Worm (Caenorhabditis elegans) whole organism, L4 larva: ENCODE data around the gene C09E10.3.

Experiments used
- F26F4.8 ChIP-seq: fragments of 200-800 bp; sonication (Bioruptor generic); conservative IDR thresholded peaks from 2 replicates; pipeline ENCODE4 v1.3.6; 2022; ENCODE audit warnings: missing genetic modification characterization, missing compliant biosample characterization
- F49E8.2 ChIP-seq: sonication (generic microtip); optimal IDR thresholded peaks from 2 replicates; lab custom pipeline; 2016; ENCODE audit warnings: missing compliant biosample characterization, mild to moderate bottlenecking, missing genetic modification characterization, borderline replicate concordance
- R02D3.7 ChIP-seq: fragments of 150-350 bp; sonication (generic microtip); optimal IDR thresholded peaks from 3 replicates; lab custom pipeline; 2014; ENCODE audit warnings: missing biosample characterization, missing genetic modification characterization
- T26A8.4 ChIP-seq: fragments of 200-800 bp; sonication (Bioruptor generic); IDR thresholded peaks from 2 replicates; pipeline ENCODE4 v1.3.6; 2022; ENCODE audit warnings: missing genetic modification characterization, missing compliant biosample characterization
- Y48G9A.11 ChIP-seq: fragments of 200-800 bp; sonication (Bioruptor generic); IDR thresholded peaks from 2 replicates; pipeline ENCODE4 v1.3.6; 2022; ENCODE audit warnings: missing genetic modification reagents, missing genetic modification characterization, missing compliant biosample characterization
- ZK337.2 ChIP-seq: fragments of 200-800 bp; sonication (Bioruptor generic); IDR thresholded peaks from 2 replicates; pipeline ENCODE4 v1.3.6; 2022; ENCODE audit warnings: missing genetic modification reagents, missing genetic modification characterization, missing compliant biosample characterization
- aha-1 ChIP-seq: fragments of 150-350 bp; peaks from one replicate; lab custom pipeline; 2014; ENCODE audit warnings: missing biosample characterization, missing genetic modification characterization
- arid-1 ChIP-seq: fragments of 200-800 bp; sonication (Bioruptor generic); conservative IDR thresholded peaks from 2 replicates; pipeline ENCODE4 v1.3.6; 2022; ENCODE audit warnings: missing genetic modification reagents, missing genetic modification characterization, missing compliant biosample characterization
- attf-4 ChIP-seq: sonication (generic microtip); optimal IDR thresholded peaks from 3 replicates; lab custom pipeline; 2017; ENCODE audit warnings: missing biosample characterization, missing genetic modification characterization
- ceh-20 ChIP-seq: fragments of 200-800 bp; sonication (Bioruptor generic); IDR thresholded peaks from 2 replicates; pipeline ENCODE4 v1.3.6; 2022; ENCODE audit warnings: missing genetic modification reagents, missing genetic modification characterization, missing compliant biosample characterization
- ceh-32 ChIP-seq: sonication (generic microtip); optimal IDR thresholded peaks from 2 replicates; lab custom pipeline; 2016; ENCODE audit warnings: mild to moderate bottlenecking, missing genetic modification characterization, missing compliant biosample characterization; ENCODE audit not compliant: poor library complexity
- ceh-44 ChIP-seq: fragments of 200-800 bp; sonication (Bioruptor generic); IDR thresholded peaks from 2 replicates; pipeline ENCODE4 v1.3.6; 2022; ENCODE audit warnings: missing genetic modification reagents, missing genetic modification characterization, missing compliant biosample characterization
- cey-2 ChIP-seq: sonication (generic microtip); optimal IDR thresholded peaks from 3 replicates; lab custom pipeline; 2017; ENCODE audit warnings: missing genetic modification characterization, mild to moderate bottlenecking, missing compliant biosample characterization, antibody characterized with exemption, borderline replicate concordance; ENCODE audit not compliant: insufficient read depth
- ctbp-1 ChIP-seq: fragments of 200-800 bp; sonication (Bioruptor generic); IDR thresholded peaks from 2 replicates; pipeline ENCODE4 v1.3.6; 2022; ENCODE audit warnings: missing genetic modification reagents, missing genetic modification characterization, missing compliant biosample characterization
- daf-12 ChIP-seq: fragments of 150-350 bp; optimal IDR thresholded peaks from 2 replicates; lab custom pipeline; 2014; ENCODE audit warnings: missing biosample characterization, missing genetic modification reagents, missing genetic modification characterization
- daf-8 ChIP-seq: fragments of 200-800 bp; sonication (Bioruptor generic); IDR thresholded peaks from 2 replicates; pipeline ENCODE4 v1.3.6; 2022; ENCODE audit warnings: missing genetic modification characterization, missing compliant biosample characterization
- dmd-6 ChIP-seq: fragments of 200-800 bp; sonication (Bioruptor generic); IDR thresholded peaks from 2 replicates; pipeline ENCODE4 v1.3.6; 2022; ENCODE audit warnings: missing genetic modification reagents, missing genetic modification characterization, missing compliant biosample characterization
- dmd-8 ChIP-seq: fragments of 200-800 bp; sonication (Bioruptor generic); IDR thresholded peaks from 2 replicates; pipeline ENCODE4 v1.3.6; 2022; ENCODE audit warnings: missing genetic modification characterization, missing compliant biosample characterization
- dmd-9 ChIP-seq: fragments of 200-800 bp; sonication (Bioruptor generic); IDR thresholded peaks from 2 replicates; pipeline ENCODE4 v1.3.6; 2022; ENCODE audit warnings: missing genetic modification reagents, missing genetic modification characterization, missing compliant biosample characterization
- dpl-1 ChIP-seq: fragments of 150-350 bp; optimal IDR thresholded peaks from 2 replicates; lab custom pipeline; 2014; ENCODE audit warnings: missing biosample characterization, missing genetic modification reagents, missing genetic modification characterization
- duxl-1 ChIP-seq: sonication (generic microtip); optimal IDR thresholded peaks from 2 replicates; lab custom pipeline; 2016; ENCODE audit warnings: mild to moderate bottlenecking, missing genetic modification characterization, moderate library complexity, missing compliant biosample characterization; ENCODE audit not compliant: poor library complexity
- dve-1 ChIP-seq: sonication (generic microtip); optimal IDR thresholded peaks from 2 replicates; lab custom pipeline; 2017; ENCODE audit warnings: antibody characterized with exemption, mild to moderate bottlenecking, missing genetic modification characterization, missing compliant biosample characterization; ENCODE audit not compliant: insufficient read depth
- egl-27 ChIP-seq: sonication (generic microtip); optimal IDR thresholded peaks from 3 replicates; lab custom pipeline; 2017; ENCODE audit warnings: missing biosample characterization, missing genetic modification reagents, missing genetic modification characterization
- gei-8 ChIP-seq: fragments of 200-800 bp; sonication (Bioruptor generic); optimal IDR thresholded peaks from 2 replicates; lab custom pipeline; 2018; ENCODE audit warnings: mild to moderate bottlenecking, missing genetic modification characterization, missing compliant biosample characterization
- hif-1 ChIP-seq, 2 experiments: sonication (generic microtip); optimal IDR thresholded peaks; 2 replicates each; lab custom pipeline; 2016 to 2017; ENCODE audit warnings: missing compliant biosample characterization in 2 of 2, missing genetic modification characterization in 2 of 2, missing genetic modification reagents in 2 of 2, missing genotype in 2 of 2, mild to moderate bottlenecking in 1 of 2
- hlh-11 ChIP-seq: fragments of 200-800 bp; sonication (Bioruptor generic); optimal IDR thresholded peaks from 2 replicates; lab custom pipeline; 2018; ENCODE audit warnings: mild to moderate bottlenecking, missing genetic modification characterization, missing compliant biosample characterization
- jun-1 ChIP-seq: fragments of 150-350 bp; optimal IDR thresholded peaks from 2 replicates; lab custom pipeline; 2014; ENCODE audit warnings: missing biosample characterization, missing genetic modification reagents, missing genetic modification characterization
- lin-1 ChIP-seq: fragments of 200-800 bp; sonication (Bioruptor generic); IDR thresholded peaks from 2 replicates; pipeline ENCODE4 v1.3.6; 2022; ENCODE audit warnings: missing genetic modification reagents, missing genetic modification characterization, missing compliant biosample characterization
- lin-15B ChIP-seq: fragments of 150-350 bp; sonication (generic microtip); optimal IDR thresholded peaks from 3 replicates; lab custom pipeline; 2014; ENCODE audit warnings: missing biosample characterization, missing genetic modification characterization
- lin-29 ChIP-seq: fragments of 200-800 bp; sonication (Bioruptor generic); IDR thresholded peaks from 2 replicates; pipeline ENCODE4 v1.3.6; 2022; ENCODE audit warnings: missing genetic modification reagents, missing genetic modification characterization, missing compliant biosample characterization
- lin-39 ChIP-seq: fragments of 150-350 bp; optimal IDR thresholded peaks from 2 replicates; lab custom pipeline; 2014; ENCODE audit warnings: missing biosample characterization, missing genetic modification reagents, missing genetic modification characterization
- mdl-1 ChIP-seq, 2 experiments: fragments of 150-350 bp in 1 of 2; sonication (generic microtip) in 1 of 2; optimal IDR thresholded peaks; 2 replicates each; lab custom pipeline; 2014 to 2017; ENCODE audit warnings: missing biosample characterization in 2 of 2, missing genetic modification characterization in 2 of 2
- mdt-29 ChIP-seq: fragments of 200-800 bp; sonication (Bioruptor generic); IDR thresholded peaks from 2 replicates; pipeline ENCODE4 v1.3.6; 2022; ENCODE audit warnings: missing genetic modification reagents, missing genetic modification characterization, missing compliant biosample characterization
- mep-1 ChIP-seq: fragments of 150-350 bp; sonication (generic microtip); optimal IDR thresholded peaks from 3 replicates; lab custom pipeline; 2014; ENCODE audit warnings: missing biosample characterization, missing genetic modification characterization
- mxl-2 ChIP-seq: fragments of 200-800 bp; sonication (Bioruptor generic); conservative IDR thresholded peaks from 2 replicates; pipeline ENCODE4 v1.3.6; 2022; ENCODE audit warnings: missing genetic modification reagents, missing genetic modification characterization, missing compliant biosample characterization
- nhr-237 ChIP-seq: sonication (generic microtip); optimal IDR thresholded peaks from 2 replicates; lab custom pipeline; 2017; ENCODE audit warnings: missing biosample characterization, missing genetic modification characterization
- nhr-28 ChIP-seq: fragments of 150-350 bp; optimal IDR thresholded peaks from 2 replicates; lab custom pipeline; 2014; ENCODE audit warnings: missing biosample characterization, missing genetic modification characterization
- nhr-77 ChIP-seq: fragments of 150-350 bp; optimal IDR thresholded peaks from 2 replicates; lab custom pipeline; 2014; ENCODE audit warnings: missing biosample characterization, missing genetic modification characterization
- pha-4 ChIP-seq, 2 experiments: fragments of 150-350 bp in 1 of 2; fragments of 200-800 bp in 1 of 2; sonication (Bioruptor generic) in 1 of 2; IDR thresholded peaks in 1 of 2; optimal IDR thresholded peaks in 1 of 2; 2 replicates each; pipeline versions ENCODE4 v1.3.6 to Lab custom; 2014 to 2022; ENCODE audit warnings: missing genetic modification characterization in 2 of 2, missing genetic modification reagents in 2 of 2, missing biosample characterization in 1 of 2, missing compliant biosample characterization in 1 of 2
- php-3 ChIP-seq: fragments of 200-800 bp; sonication (Bioruptor generic); IDR thresholded peaks from 2 replicates; pipeline ENCODE4 v1.3.6; 2022; ENCODE audit warnings: missing genetic modification reagents, missing genetic modification characterization, missing compliant biosample characterization
- rbr-2 ChIP-seq: sonication (generic microtip); optimal IDR thresholded peaks from 2 replicates; lab custom pipeline; 2016; ENCODE audit warnings: missing genotype, missing genetic modification characterization, missing compliant biosample characterization
- set-16 ChIP-seq: fragments of 200-800 bp; sonication (Bioruptor generic); IDR thresholded peaks from 2 replicates; pipeline ENCODE4 v1.3.6; 2022; ENCODE audit warnings: missing genetic modification reagents, missing genetic modification characterization, missing compliant biosample characterization
- snpc-4 ChIP-seq: fragments of 150-350 bp; optimal IDR thresholded peaks from 2 replicates; lab custom pipeline; 2014; ENCODE audit warnings: missing biosample characterization, missing genetic modification characterization
- spr-1 ChIP-seq: sonication (generic microtip); optimal IDR thresholded peaks from 2 replicates; lab custom pipeline; 2016; ENCODE audit warnings: mild to moderate bottlenecking, missing genetic modification characterization, missing compliant biosample characterization
- unc-62 ChIP-seq, 3 experiments: fragments of 150-350 bp in 1 of 3; sonication (generic microtip); optimal IDR thresholded peaks in 2 of 3; peaks in 1 of 3; 1 replicate in 1 of 3; 2 replicates in 2 of 3; lab custom pipeline; 2014 to 2017; ENCODE audit warnings: missing biosample characterization in 3 of 3, missing genetic modification characterization in 3 of 3, missing genetic modification reagents in 3 of 3, missing genotype in 1 of 3
- zfp-3 ChIP-seq: fragments of 200-800 bp; sonication (Bioruptor generic); conservative IDR thresholded peaks from 2 replicates; pipeline ENCODE4 v1.3.6; 2022; ENCODE audit warnings: missing genetic modification reagents, missing genetic modification characterization, missing compliant biosample characterization
- zip-11 ChIP-seq: fragments of 200-800 bp; sonication (Bioruptor generic); IDR thresholded peaks from 2 replicates; pipeline ENCODE4 v1.3.6; 2022; ENCODE audit warnings: missing genetic modification characterization, missing compliant biosample characterization
- ztf-7 ChIP-seq: fragments of 150-350 bp; optimal IDR thresholded peaks from 2 replicates; lab custom pipeline; 2014; ENCODE audit warnings: missing biosample characterization, missing genetic modification characterization

Gene C09E10.3

DNA sequence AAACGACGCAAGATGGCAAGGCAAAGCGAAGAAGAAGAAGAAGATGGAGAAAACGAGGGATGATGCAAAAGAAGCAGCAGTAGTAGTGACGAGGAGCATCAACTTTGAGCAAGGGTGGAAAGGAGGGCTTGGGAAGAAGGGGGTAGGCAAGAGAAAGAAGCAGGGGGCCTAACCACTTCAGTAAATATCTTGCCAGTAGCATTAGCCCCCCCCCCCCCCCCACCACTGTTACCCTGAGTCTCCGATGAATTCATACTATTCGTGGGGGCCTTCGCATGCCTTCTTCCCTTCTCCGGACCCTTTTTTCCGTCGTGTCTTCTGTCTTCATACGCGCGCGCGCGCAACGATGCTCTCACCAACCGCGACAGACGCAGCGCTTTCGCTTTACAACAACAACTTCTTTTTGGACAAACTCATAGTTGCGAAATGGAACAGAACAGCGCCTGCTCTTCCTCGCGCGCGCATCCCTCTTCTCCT is 30.7 kb upstream of the C09E10.3 start (continued):
- TF ChIP-seq pha-4 (GFP tag; IDR thresholded peaks at IDR 0.05; lab: Robert Waterston, UW) (no peak), pha-4 (tag; optimal IDR thresholded peaks at IDR 0.05; lab: Kevin White, UChicago) (no peak), nhr-28 (tag; lab: Kevin White, UChicago) (no peak), T26A8.4 (GFP tag; lab: Robert Waterston, UW) (no peak), hlh-11 (tag; lab: Kevin White, UChicago) (peak; percentile 31), nhr-237 (tag; lab: Kevin White, UChicago) (no peak), ztf-7 (tag; lab: Kevin White, UChicago) (no peak), lin-29 (GFP tag; lab: Robert Waterston, UW) (no peak), F49E8.2 (tag; lab: Kevin White, UChicago) (no peak), arid-1 (GFP tag; lab: Robert Waterston, UW) (no peak), ceh-44 (GFP tag; lab: Robert Waterston, UW) (no peak), attf-4 (tag; lab: Kevin White, UChicago) (no peak), php-3 (GFP tag; lab: Robert Waterston, UW) (no peak), jun-1 (no peak), rbr-2 (tag; lab: Kevin White, UChicago) (peak; percentile 34), unc-62 (GFP tag; optimal IDR thresholded peaks at IDR 0.05 in 1 of 2; lab: Kevin White, UChicago) (peak in 1 of 2 experiments; percentile 37), unc-62 (tag; optimal IDR thresholded peaks at IDR 0.05; lab: Kevin White, UChicago) (no peak), spr-1 (tag; lab: Kevin White, UChicago) (no peak)

DNA sequence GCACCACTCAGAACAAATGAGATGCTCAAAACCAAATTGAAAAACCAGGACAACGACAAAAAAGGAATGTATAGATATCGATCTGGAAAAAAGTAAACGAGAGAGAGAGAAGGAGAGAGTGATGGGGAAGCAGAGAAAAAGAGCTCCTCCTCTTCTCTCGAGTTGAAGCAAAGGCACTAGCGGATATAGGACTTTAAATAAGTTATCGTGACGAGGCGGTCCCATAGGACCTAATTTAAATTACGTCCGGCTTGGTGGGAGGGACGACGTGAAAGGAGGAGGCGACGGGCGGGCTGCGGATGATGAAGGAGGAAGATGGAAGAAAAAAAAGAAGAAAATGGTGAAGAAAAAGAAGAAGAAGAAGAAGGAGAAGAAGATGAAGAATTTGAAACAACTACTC is 27.4 kb upstream of the C09E10.3 start:
- TF ChIP-seq mxl-2 (GFP tag; lab: Robert Waterston, UW) (no peak), lin-15B (tag; lab: Kevin White, UChicago) (no peak), ceh-32 (tag; lab: Kevin White, UChicago) (no peak), duxl-1 (no peak), daf-12 (no peak), zip-11 (no peak), hif-1 (tag; optimal IDR thresholded peaks at IDR 0.05; lab: Kevin White, UChicago) (no peak), nhr-77 (no peak), mdt-29 (no peak), nhr-28 (tag; lab: Kevin White, UChicago) (no peak), lin-39 (tag; lab: Kevin White, UChicago) (no peak), dve-1 (tag; lab: Kevin White, UChicago) (no peak), dmd-8 (GFP tag; lab: Robert Waterston, UW) (no peak), zfp-3 (GFP tag; lab: Robert Waterston, UW) (no peak), F26F4.8 (GFP tag; lab: Robert Waterston, UW) (no peak), arid-1 (GFP tag; lab: Robert Waterston, UW) (no peak), set-16 (GFP tag; lab: Robert Waterston, UW) (peak; percentile 54; the same call in 1 of the 2 replicates), aha-1 (tag; lab: Kevin White, UChicago) (peak; percentile 75), dpl-1 (GFP tag; lab: Kevin White, UChicago) (no peak), mep-1 (tag; lab: Kevin White, UChicago) (peak; percentile 44), cey-2 (tag; lab: Kevin White, UChicago) (no peak), mdl-1 (tag; optimal IDR thresholded peaks at IDR 0.05; lab: Kevin White, UChicago) (peak in 1 of 2 experiments; percentile 9), Y48G9A.11 (GFP tag; lab: Robert Waterston, UW) (no peak), dmd-9 (GFP tag; lab: Robert Waterston, UW) (no peak), ZK337.2 (no peak), dmd-6 (no peak), T26A8.4 (GFP tag; lab: Robert Waterston, UW) (no peak), gei-8 (GFP tag; lab: Kevin White, UChicago) (no peak), ctbp-1 (GFP tag; lab: Robert Waterston, UW) (peak; percentile 67; the same call in 1 of the 2 replicates), daf-8 (GFP tag; lab: Robert Waterston, UW) (no peak), ceh-20 (GFP tag; lab: Robert Waterston, UW) (no peak), lin-1 (no peak), egl-27 (tag; lab: Kevin White, UChicago) (no peak), snpc-4 (tag; lab: Kevin White, UChicago) (no peak), R02D3.7 (tag; lab: Kevin White, UChicago) (no peak)
